Worm (Caenorhabditis elegans) whole organism, L4 larva: ENCODE data around the gene lgc-48.

ENCODE experiments used
- F26F4.8 ChIP-seq: fragments of 200-800 bp; sonication (Bioruptor generic); conservative IDR thresholded peaks from 2 replicates; pipeline ENCODE4 v1.3.6; 2022; ENCODE audit warnings: missing genetic modification characterization, missing compliant biosample characterization
- F37D6.2 ChIP-seq: sonication (generic microtip); optimal IDR thresholded peaks from 2 replicates; lab custom pipeline; 2016; ENCODE audit warnings: mild to moderate bottlenecking, missing genetic modification characterization, missing compliant biosample characterization
- F44E2.7 ChIP-seq: fragments of 200-800 bp; sonication (Bioruptor generic); IDR thresholded peaks from 2 replicates; pipeline ENCODE4 v2.1.2; 2022; ENCODE audit warnings: missing genetic modification characterization, missing compliant biosample characterization
- R02D3.7 ChIP-seq: fragments of 150-350 bp; sonication (generic microtip); optimal IDR thresholded peaks from 3 replicates; lab custom pipeline; 2014; ENCODE audit warnings: missing biosample characterization, missing genetic modification characterization
- Y5F2A.4 ChIP-seq: fragments of 200-800 bp; sonication (Bioruptor generic); optimal IDR thresholded peaks from 2 replicates; lab custom pipeline; 2018; ENCODE audit warnings: mild to moderate bottlenecking, missing genetic modification characterization, missing compliant biosample characterization
- Y75B8A.6 ChIP-seq: fragments of 200-800 bp; sonication (Bioruptor generic); IDR thresholded peaks from 2 replicates; pipeline ENCODE4 v1.3.6; 2022; ENCODE audit warnings: missing genetic modification reagents, missing genetic modification characterization, missing compliant biosample characterization
- ZK337.2 ChIP-seq: fragments of 200-800 bp; sonication (Bioruptor generic); IDR thresholded peaks from 2 replicates; pipeline ENCODE4 v1.3.6; 2022; ENCODE audit warnings: missing genetic modification reagents, missing genetic modification characterization, missing compliant biosample characterization
- ama-1 ChIP-seq: fragments of 150-350 bp; optimal IDR thresholded peaks from 2 replicates; lab custom pipeline; 2014; ENCODE audit warnings: inconsistent platforms, mixed read lengths
- ceh-20 ChIP-seq: fragments of 200-800 bp; sonication (Bioruptor generic); IDR thresholded peaks from 2 replicates; pipeline ENCODE4 v1.3.6; 2022; ENCODE audit warnings: missing genetic modification reagents, missing genetic modification characterization, missing compliant biosample characterization
- ceh-28 ChIP-seq: fragments of 150-350 bp; optimal IDR thresholded peaks from 2 replicates; lab custom pipeline; 2014; ENCODE audit warnings: missing biosample characterization, missing genetic modification reagents, missing genetic modification characterization
- ceh-44 ChIP-seq: fragments of 200-800 bp; sonication (Bioruptor generic); IDR thresholded peaks from 2 replicates; pipeline ENCODE4 v1.3.6; 2022; ENCODE audit warnings: missing genetic modification reagents, missing genetic modification characterization, missing compliant biosample characterization
- ceh-62 ChIP-seq: sonication (generic microtip); optimal IDR thresholded peaks from 2 replicates; lab custom pipeline; 2017; ENCODE audit warnings: missing biosample characterization, missing genetic modification characterization
- cey-2 ChIP-seq: sonication (generic microtip); optimal IDR thresholded peaks from 3 replicates; lab custom pipeline; 2017; ENCODE audit warnings: missing genetic modification characterization, mild to moderate bottlenecking, missing compliant biosample characterization, antibody characterized with exemption, borderline replicate concordance; ENCODE audit not compliant: insufficient read depth
- daf-8 ChIP-seq: fragments of 200-800 bp; sonication (Bioruptor generic); IDR thresholded peaks from 2 replicates; pipeline ENCODE4 v1.3.6; 2022; ENCODE audit warnings: missing genetic modification characterization, missing compliant biosample characterization
- dmd-6 ChIP-seq: fragments of 200-800 bp; sonication (Bioruptor generic); IDR thresholded peaks from 2 replicates; pipeline ENCODE4 v1.3.6; 2022; ENCODE audit warnings: missing genetic modification reagents, missing genetic modification characterization, missing compliant biosample characterization
- dmd-9 ChIP-seq: fragments of 200-800 bp; sonication (Bioruptor generic); IDR thresholded peaks from 2 replicates; pipeline ENCODE4 v1.3.6; 2022; ENCODE audit warnings: missing genetic modification reagents, missing genetic modification characterization, missing compliant biosample characterization
- dpl-1 ChIP-seq: fragments of 150-350 bp; optimal IDR thresholded peaks from 2 replicates; lab custom pipeline; 2014; ENCODE audit warnings: missing biosample characterization, missing genetic modification reagents, missing genetic modification characterization
- egl-43 ChIP-seq: fragments of 200-800 bp; sonication (Bioruptor generic); IDR thresholded peaks from 2 replicates; pipeline ENCODE4 v1.3.6; 2022; ENCODE audit warnings: missing genetic modification reagents, missing genetic modification characterization, missing compliant biosample characterization
- fkh-10 ChIP-seq: fragments of 150-350 bp; optimal IDR thresholded peaks from 2 replicates; lab custom pipeline; 2014; ENCODE audit warnings: missing biosample characterization, missing genetic modification reagents, missing genetic modification characterization
- fos-1 ChIP-seq: fragments of 150-350 bp; optimal IDR thresholded peaks from 2 replicates; lab custom pipeline; 2014; ENCODE audit warnings: missing biosample characterization, missing genetic modification characterization
- gei-8 ChIP-seq: fragments of 200-800 bp; sonication (Bioruptor generic); optimal IDR thresholded peaks from 2 replicates; lab custom pipeline; 2018; ENCODE audit warnings: mild to moderate bottlenecking, missing genetic modification characterization, missing compliant biosample characterization
- hif-1 ChIP-seq, 2 experiments: sonication (generic microtip); optimal IDR thresholded peaks; 2 replicates each; lab custom pipeline; 2016 to 2017; ENCODE audit warnings: missing compliant biosample characterization in 2 of 2, missing genetic modification characterization in 2 of 2, missing genetic modification reagents in 2 of 2, missing genotype in 2 of 2, mild to moderate bottlenecking in 1 of 2
- jun-1 ChIP-seq: fragments of 150-350 bp; optimal IDR thresholded peaks from 2 replicates; lab custom pipeline; 2014; ENCODE audit warnings: missing biosample characterization, missing genetic modification reagents, missing genetic modification characterization
- lin-38 ChIP-seq: fragments of 200-800 bp; sonication (Bioruptor generic); IDR thresholded peaks from 2 replicates; pipeline ENCODE4 v1.3.6; 2022; ENCODE audit warnings: missing genetic modification reagents, missing genetic modification characterization, missing compliant biosample characterization
- lir-3 ChIP-seq: sonication (generic microtip); optimal IDR thresholded peaks from 2 replicates; lab custom pipeline; 2016; ENCODE audit warnings: mild to moderate bottlenecking, missing genetic modification characterization, missing compliant biosample characterization
- madf-5 ChIP-seq, 2 experiments: fragments of 200-800 bp; sonication (Bioruptor generic); IDR thresholded peaks; 2 replicates each; pipeline ENCODE4 v1.3.6; 2022; ENCODE audit warnings: missing compliant biosample characterization in 2 of 2, missing genetic modification characterization in 2 of 2
- mdt-29 ChIP-seq: fragments of 200-800 bp; sonication (Bioruptor generic); IDR thresholded peaks from 2 replicates; pipeline ENCODE4 v1.3.6; 2022; ENCODE audit warnings: missing genetic modification reagents, missing genetic modification characterization, missing compliant biosample characterization
- nhr-10 ChIP-seq: fragments of 150-350 bp; optimal IDR thresholded peaks from 2 replicates; lab custom pipeline; 2014; ENCODE audit warnings: missing biosample characterization, missing genetic modification characterization
- nhr-102 ChIP-seq: sonication (generic microtip); optimal IDR thresholded peaks from 2 replicates; lab custom pipeline; 2016; ENCODE audit warnings: mild to moderate bottlenecking, missing genetic modification characterization, moderate library complexity, missing compliant biosample characterization
- nhr-111 ChIP-seq: fragments of 200-800 bp; sonication (Bioruptor generic); optimal IDR thresholded peaks from 2 replicates; lab custom pipeline; 2018; ENCODE audit warnings: mild to moderate bottlenecking, missing genetic modification characterization, missing compliant biosample characterization
- nhr-48 ChIP-seq: sonication (generic microtip); optimal IDR thresholded peaks from 2 replicates; lab custom pipeline; 2016; ENCODE audit warnings: mild to moderate bottlenecking, missing genetic modification characterization, missing compliant biosample characterization
- nhr-6 ChIP-seq: fragments of 150-350 bp; optimal IDR thresholded peaks from 2 replicates; lab custom pipeline; 2014; ENCODE audit warnings: missing biosample characterization, missing genetic modification characterization
- nhr-77 ChIP-seq: fragments of 150-350 bp; optimal IDR thresholded peaks from 2 replicates; lab custom pipeline; 2014; ENCODE audit warnings: missing biosample characterization, missing genetic modification characterization
- pha-4 ChIP-seq, 2 experiments: fragments of 150-350 bp in 1 of 2; fragments of 200-800 bp in 1 of 2; sonication (Bioruptor generic) in 1 of 2; IDR thresholded peaks in 1 of 2; optimal IDR thresholded peaks in 1 of 2; 2 replicates each; pipeline versions ENCODE4 v1.3.6 to Lab custom; 2014 to 2022; ENCODE audit warnings: missing genetic modification characterization in 2 of 2, missing genetic modification reagents in 2 of 2, missing biosample characterization in 1 of 2, missing compliant biosample characterization in 1 of 2
- pqm-1 ChIP-seq: sonication (generic microtip); optimal IDR thresholded peaks from 2 replicates; lab custom pipeline; 2017; ENCODE audit warnings: missing biosample characterization, missing genetic modification characterization
- snpc-1.2 ChIP-seq: fragments of 200-800 bp; sonication (Bioruptor generic); IDR thresholded peaks from 2 replicates; pipeline ENCODE4 v1.3.6; 2022; ENCODE audit warnings: missing genetic modification reagents, missing genetic modification characterization, missing compliant biosample characterization
- spr-3 ChIP-seq: fragments of 200-800 bp; sonication (Bioruptor generic); optimal IDR thresholded peaks from 2 replicates; lab custom pipeline; 2018; ENCODE audit warnings: mild to moderate bottlenecking, missing genetic modification characterization, missing compliant biosample characterization
- tra-1 ChIP-seq: fragments of 200-800 bp; sonication (Bioruptor generic); IDR thresholded peaks from 2 replicates; pipeline ENCODE4 v1.3.6; 2022; ENCODE audit warnings: missing genetic modification reagents, missing genetic modification characterization, missing compliant biosample characterization
- unc-62 ChIP-seq, 3 experiments: fragments of 150-350 bp in 1 of 3; sonication (generic microtip); optimal IDR thresholded peaks in 2 of 3; peaks in 1 of 3; 1 replicate in 1 of 3; 2 replicates in 2 of 3; lab custom pipeline; 2014 to 2017; ENCODE audit warnings: missing biosample characterization in 3 of 3, missing genetic modification characterization in 3 of 3, missing genetic modification reagents in 3 of 3, missing genotype in 1 of 3
- vab-7 ChIP-seq: fragments of 200-800 bp; sonication (Bioruptor generic); IDR thresholded peaks from 2 replicates; pipeline ENCODE4 v1.3.6; 2022; ENCODE audit warnings: missing genetic modification reagents, missing genetic modification characterization, missing compliant biosample characterization
- ztf-11 ChIP-seq: fragments of 150-350 bp; optimal IDR thresholded peaks from 2 replicates; lab custom pipeline; 2014; ENCODE audit warnings: missing biosample characterization, missing genetic modification characterization
- ztf-7 ChIP-seq: fragments of 150-350 bp; optimal IDR thresholded peaks from 2 replicates; lab custom pipeline; 2014; ENCODE audit warnings: missing biosample characterization, missing genetic modification characterization

The lgc-48 gene

DNA sequence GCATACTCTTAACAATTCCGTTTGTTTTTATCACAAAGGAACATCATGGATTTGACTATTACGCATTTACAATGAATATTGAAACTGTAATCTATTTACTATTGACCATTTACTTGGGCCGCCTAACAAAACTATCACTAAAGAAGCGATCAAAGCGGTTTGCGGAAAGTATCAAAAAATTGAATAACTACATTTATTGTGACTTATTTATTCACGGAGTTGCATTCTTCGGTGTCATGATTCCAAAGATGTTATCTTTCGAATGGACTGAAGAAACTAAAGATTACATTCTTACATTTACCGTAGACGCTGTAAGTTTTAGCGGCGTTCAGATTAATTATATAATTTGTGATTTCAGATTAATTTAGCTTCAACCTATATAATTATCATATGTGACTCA lies 24.2 kb downstream of the lgc-48 start:
- TF ChIP-seq nhr-77 (tag; lab: Kevin White, UChicago) (no peak), unc-62 (GFP tag; optimal IDR thresholded peaks at IDR 0.05 in 1 of 2; lab: Kevin White, UChicago) (peak in 1 of 2 experiments; percentile 92), unc-62 (tag; optimal IDR thresholded peaks at IDR 0.05; lab: Kevin White, UChicago) (no peak)

DNA sequence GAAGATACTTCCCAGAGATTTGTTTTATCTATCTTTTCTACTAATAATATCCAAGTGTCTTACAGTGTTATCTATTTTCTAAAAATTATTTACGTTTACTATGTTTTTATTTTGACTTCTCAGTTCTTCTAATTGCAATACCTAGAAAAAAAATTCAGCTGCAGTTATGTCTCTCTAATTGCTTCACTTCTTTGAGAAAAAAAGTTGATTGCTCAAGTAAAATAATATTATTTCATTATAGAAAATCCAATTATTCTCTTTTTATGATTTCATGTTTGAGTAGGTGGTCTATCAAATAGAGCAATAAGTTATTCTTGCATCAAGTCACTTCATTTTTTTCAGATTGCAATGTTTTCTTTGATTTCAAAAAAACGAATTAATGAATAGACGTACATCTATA lies 26.4 kb downstream of the lgc-48 start:
- TF ChIP-seq nhr-48 (tag; lab: Kevin White, UChicago) (no peak), ceh-28 (tag; lab: Kevin White, UChicago) (no peak), fkh-10 (GFP tag; lab: Kevin White, UChicago) (peak; percentile 37), daf-8 (GFP tag; lab: Robert Waterston, UW) (no peak), snpc-1.2 (GFP tag; lab: Robert Waterston, UW) (no peak)

DNA sequence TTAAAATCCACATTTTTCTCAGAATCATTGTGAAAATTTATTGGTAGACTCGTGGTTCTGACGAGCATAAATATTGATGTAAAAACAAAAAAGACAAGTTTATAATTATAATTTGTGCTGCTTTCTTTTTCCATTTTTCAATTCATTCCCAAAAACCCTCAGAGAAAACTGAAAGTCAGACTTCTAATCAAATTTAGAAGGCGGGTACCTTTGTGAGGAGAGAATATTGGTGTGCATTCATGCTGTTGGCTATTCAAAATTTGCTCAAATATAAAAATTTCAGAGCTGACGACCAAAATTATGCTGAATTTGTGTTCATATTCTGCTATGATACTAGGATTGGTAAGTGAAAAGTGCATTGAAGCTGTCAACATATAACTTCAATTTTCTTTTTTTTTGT lies 27.0 kb downstream of the lgc-48 start, which contains the start of gene srx-125:
srx-125 (plus strand) TSS at position 301 of the 400 bp plus-strand sequence.
- TF ChIP-seq F44E2.7 (GFP tag; lab: Robert Waterston, UW): no peak
- TF ChIP-seq unc-62 (GFP tag; optimal IDR thresholded peaks at IDR 0.05 in 1 of 2; lab: Kevin White, UChicago): peak in 1 of 2 experiments; percentile 46
- no peak for TF ChIP-seq unc-62 (tag; optimal IDR thresholded peaks at IDR 0.05; lab: Kevin White, UChicago)
- no peak for TF ChIP-seq madf-5 (GFP tag; IDR thresholded peaks at IDR 0.05; lab: Robert Waterston, UW)

DNA sequence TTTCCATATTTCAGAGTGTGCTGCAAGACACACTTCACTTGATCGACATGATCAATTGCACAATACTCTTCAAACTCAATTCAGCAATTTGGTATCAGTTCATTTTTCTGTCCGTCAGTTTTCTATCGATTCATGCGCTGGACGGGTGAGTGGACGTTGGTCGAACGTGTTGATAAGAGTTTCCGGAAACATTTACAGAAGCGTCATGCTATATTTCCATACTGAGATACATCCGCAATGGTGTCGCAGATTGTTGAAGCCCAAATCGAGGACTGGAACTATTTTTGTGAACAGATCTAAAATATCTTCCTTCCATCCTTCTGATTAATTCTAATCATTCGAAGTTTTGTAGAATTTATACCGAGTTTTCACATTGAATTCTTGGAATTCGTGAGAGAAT lies 29.6 kb downstream of the lgc-48 start:
- no peak for TF ChIP-seq dpl-1 (GFP tag; lab: Kevin White, UChicago)
- peak in 1 of 2 experiments; percentile 6 for TF ChIP-seq unc-62 (GFP tag; optimal IDR thresholded peaks at IDR 0.05 in 1 of 2; lab: Kevin White, UChicago)
- no peak for TF ChIP-seq unc-62 (tag; optimal IDR thresholded peaks at IDR 0.05; lab: Kevin White, UChicago)
- TF ChIP-seq ztf-11 (tag; lab: Kevin White, UChicago): no peak
- no peak for TF ChIP-seq fkh-10 (GFP tag; lab: Kevin White, UChicago)
- TF ChIP-seq F37D6.2 (tag; lab: Kevin White, UChicago): no peak
- no peak for TF ChIP-seq vab-7 (GFP tag; lab: Robert Waterston, UW)
- no peak for TF ChIP-seq ceh-20 (GFP tag; lab: Robert Waterston, UW)
- no peak for TF ChIP-seq ceh-44 (GFP tag; lab: Robert Waterston, UW)
- TF ChIP-seq nhr-6 (tag; lab: Kevin White, UChicago): no peak
- TF ChIP-seq lir-3 (tag; lab: Kevin White, UChicago): no peak
- TF ChIP-seq nhr-111 (GFP tag; lab: Kevin White, UChicago): no peak
- TF ChIP-seq hif-1 (tag; optimal IDR thresholded peaks at IDR 0.05; lab: Kevin White, UChicago): no peak
- TF ChIP-seq snpc-1.2 (GFP tag; lab: Robert Waterston, UW): no peak
- TF ChIP-seq gei-8 (GFP tag; lab: Kevin White, UChicago): peak; percentile 11
- TF ChIP-seq dmd-6 (GFP tag; lab: Robert Waterston, UW): peak; percentile 77
- TF ChIP-seq pqm-1 (tag; lab: Kevin White, UChicago): peak; percentile 54
- no peak for TF ChIP-seq R02D3.7 (tag; lab: Kevin White, UChicago)
- TF ChIP-seq Y75B8A.6 (GFP tag; lab: Robert Waterston, UW): 0 out of 2 replicates have a peak, but pooled peaks have one; percentile 4
- no peak for TF ChIP-seq ztf-7
- no peak for TF ChIP-seq ZK337.2 (GFP tag; lab: Robert Waterston, UW)
- TF ChIP-seq pha-4 (GFP tag; IDR thresholded peaks at IDR 0.05; lab: Robert Waterston, UW): no peak
- no peak for TF ChIP-seq pha-4 (tag; optimal IDR thresholded peaks at IDR 0.05; lab: Kevin White, UChicago)
- TF ChIP-seq mdt-29 (GFP tag; lab: Robert Waterston, UW): no peak; the same call in 1 of the 2 replicates
- no peak for TF ChIP-seq jun-1
- no peak for TF ChIP-seq ceh-62 (tag; lab: Kevin White, UChicago)
- TF ChIP-seq lin-38 (GFP tag; lab: Robert Waterston, UW): no peak
- TF ChIP-seq daf-8 (GFP tag; lab: Robert Waterston, UW): no peak
- TF ChIP-seq nhr-77 (tag; lab: Kevin White, UChicago): peak; percentile 62
- TF ChIP-seq nhr-10: peak; percentile 36
- TF ChIP-seq spr-3 (GFP tag; lab: Kevin White, UChicago): no peak
- TF ChIP-seq cey-2 (tag; lab: Kevin White, UChicago): no peak
- no peak for TF ChIP-seq ama-1 (lab: Kevin White, UChicago)
- no peak for TF ChIP-seq ceh-28 (tag; lab: Kevin White, UChicago)
- no peak for TF ChIP-seq dmd-9
- peak; percentile 48; the same call in 1 of the 2 replicates for TF ChIP-seq tra-1 (GFP tag; lab: Robert Waterston, UW)
- no peak for TF ChIP-seq F26F4.8 (GFP tag; lab: Robert Waterston, UW)
- TF ChIP-seq egl-43 (GFP tag; lab: Robert Waterston, UW): no peak
- TF ChIP-seq Y5F2A.4 (GFP tag; lab: Kevin White, UChicago): no peak
- no peak for TF ChIP-seq nhr-102 (tag; lab: Kevin White, UChicago)
- no peak for TF ChIP-seq madf-5 (GFP tag; IDR thresholded peaks at IDR 0.05; lab: Robert Waterston, UW)
- no peak for TF ChIP-seq fos-1 (tag; lab: Kevin White, UChicago)
